Worm (Caenorhabditis elegans) whole organism, early embryonic: ENCODE measurements around the gene rml-1.

Experiments used
- B0310.2 ChIP-seq: sonication (generic microtip); optimal IDR thresholded peaks from 2 replicates; lab custom pipeline; 2016; ENCODE audit warnings: mild to moderate bottlenecking, missing genetic modification characterization, missing compliant biosample characterization
- F13C5.2 ChIP-seq: sonication (generic microtip); optimal IDR thresholded peaks from 2 replicates; lab custom pipeline; 2017; ENCODE audit warnings: mild to moderate bottlenecking, missing genetic modification characterization, inconsistent platforms, missing compliant biosample characterization
- aly-1 ChIP-seq: sonication (generic microtip); optimal IDR thresholded peaks from 2 replicates; lab custom pipeline; 2016; ENCODE audit warnings: missing genetic modification characterization, missing compliant biosample characterization
- ama-1 ChIP-seq: fragments of 150-350 bp; optimal IDR thresholded peaks from 2 replicates; lab custom pipeline; 2014
- ceh-13 ChIP-seq: fragments of 200-800 bp; sonication (Bioruptor generic); optimal IDR thresholded peaks from 2 replicates; lab custom pipeline; 2018; ENCODE audit warnings: mild to moderate bottlenecking, missing genetic modification characterization, missing compliant biosample characterization
- ceh-36 ChIP-seq: sonication (generic microtip); optimal IDR thresholded peaks from 2 replicates; lab custom pipeline; 2016; ENCODE audit warnings: missing genetic modification characterization, inconsistent platforms, missing compliant biosample characterization
- ets-7 ChIP-seq: sonication (generic microtip); optimal IDR thresholded peaks from 2 replicates; lab custom pipeline; 2016; ENCODE audit warnings: missing genotype, missing genetic modification characterization, missing compliant biosample characterization
- flt-1 ChIP-seq: fragments of 200-800 bp; sonication (Bioruptor generic); IDR thresholded peaks from 2 replicates; pipeline ENCODE4 v1.3.6; 2022; ENCODE audit warnings: missing genetic modification characterization, missing compliant biosample characterization
- hmbx-1 ChIP-seq: sonication (generic microtip); optimal IDR thresholded peaks from 2 replicates; lab custom pipeline; 2016; ENCODE audit warnings: mild to moderate bottlenecking, missing genetic modification characterization, missing compliant biosample characterization
- hmg-4 ChIP-seq: fragments of 200-800 bp; sonication (Bioruptor generic); optimal IDR thresholded peaks from 2 replicates; lab custom pipeline; 2018; ENCODE audit warnings: mild to moderate bottlenecking, missing genetic modification characterization, missing compliant biosample characterization
- hnd-1 ChIP-seq: sonication (generic microtip); optimal IDR thresholded peaks from 2 replicates; lab custom pipeline; 2016; ENCODE audit warnings: missing genetic modification characterization, missing compliant biosample characterization
- pes-1 ChIP-seq: fragments of 200-800 bp; sonication (Bioruptor generic); IDR thresholded peaks from 2 replicates; pipeline ENCODE4 v1.3.6; 2022; ENCODE audit warnings: missing genetic modification reagents, missing genetic modification characterization, missing compliant biosample characterization
- scrt-1 ChIP-seq: fragments of 200-800 bp; sonication (Bioruptor generic); IDR thresholded peaks from 2 replicates; pipeline ENCODE4 v1.3.6; 2022; ENCODE audit warnings: missing genetic modification characterization, missing compliant biosample characterization
- sea-1 ChIP-seq: fragments of 200-800 bp; sonication (Bioruptor generic); conservative IDR thresholded peaks from 2 replicates; pipeline ENCODE4 v1.3.6; 2022; ENCODE audit warnings: missing genetic modification characterization, missing compliant biosample characterization
- tbx-11 ChIP-seq: fragments of 200-800 bp; sonication (Bioruptor generic); IDR thresholded peaks from 2 replicates; pipeline ENCODE4 v1.3.6; 2022; ENCODE audit warnings: missing genetic modification characterization, missing compliant biosample characterization
- tbx-37 ChIP-seq: fragments of 200-800 bp; sonication (Bioruptor generic); conservative IDR thresholded peaks from 2 replicates; pipeline ENCODE4 v1.3.6; 2022; ENCODE audit warnings: missing genetic modification reagents, missing genetic modification characterization, missing compliant biosample characterization
- tra-4 ChIP-seq: sonication (generic microtip); optimal IDR thresholded peaks from 2 replicates; lab custom pipeline; 2017; ENCODE audit warnings: missing genetic modification characterization, missing compliant biosample characterization

Gene rml-1

DNA sequence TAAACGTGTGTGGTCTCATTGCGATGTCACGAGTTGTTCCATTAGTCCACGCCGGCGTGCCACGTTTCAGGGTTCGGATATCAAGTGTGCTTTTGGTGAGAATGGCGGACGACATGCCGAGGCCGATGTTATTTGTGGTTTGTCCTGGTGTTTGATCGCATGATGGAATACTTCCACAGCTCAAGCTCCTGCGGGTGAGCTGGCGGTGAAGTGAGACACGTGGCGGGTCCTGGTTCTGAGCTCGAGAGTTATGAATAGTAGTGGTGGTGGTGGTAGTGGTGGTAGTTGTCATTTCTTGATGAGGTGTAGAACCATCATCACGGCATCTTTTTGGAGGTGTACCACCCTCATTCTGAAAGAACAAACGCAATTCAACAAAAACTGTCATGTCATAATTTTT lies 2.1 kb upstream of the rml-1 start:
- TF ChIP-seq tbx-37 (GFP tag; lab: Robert Waterston, UW), result no peak
- TF ChIP-seq tra-4 (tag; lab: Kevin White, UChicago), result no peak

DNA sequence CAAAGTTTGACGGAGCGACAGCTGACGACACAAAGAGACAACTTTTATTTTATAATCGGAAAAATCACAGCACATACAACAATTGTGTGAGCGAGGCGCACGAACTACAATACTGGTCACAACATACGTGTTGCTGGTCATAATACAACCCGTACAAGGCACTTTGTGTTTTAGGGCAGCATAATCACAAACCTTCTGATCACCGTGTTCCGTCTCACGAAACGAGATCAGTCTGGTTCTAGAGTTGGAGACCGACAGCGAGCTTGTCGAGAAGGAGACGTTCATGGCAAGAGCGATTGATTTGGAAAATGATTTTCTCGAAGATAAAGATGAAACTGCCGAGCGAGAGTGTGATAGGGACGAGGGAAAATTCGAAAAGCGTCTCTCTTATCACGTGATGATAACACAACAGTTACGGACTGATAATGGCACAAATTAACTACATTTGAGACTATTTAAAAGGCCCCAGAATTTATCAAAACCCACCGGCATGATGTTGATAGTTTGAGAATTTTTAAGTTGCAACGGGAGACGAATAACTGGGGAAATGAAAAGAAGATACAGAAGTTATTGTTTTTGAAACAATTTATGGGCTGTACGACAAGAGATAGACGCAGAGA lies 1.1 kb downstream of the rml-1 start:
- no peak for TF ChIP-seq hnd-1

DNA sequence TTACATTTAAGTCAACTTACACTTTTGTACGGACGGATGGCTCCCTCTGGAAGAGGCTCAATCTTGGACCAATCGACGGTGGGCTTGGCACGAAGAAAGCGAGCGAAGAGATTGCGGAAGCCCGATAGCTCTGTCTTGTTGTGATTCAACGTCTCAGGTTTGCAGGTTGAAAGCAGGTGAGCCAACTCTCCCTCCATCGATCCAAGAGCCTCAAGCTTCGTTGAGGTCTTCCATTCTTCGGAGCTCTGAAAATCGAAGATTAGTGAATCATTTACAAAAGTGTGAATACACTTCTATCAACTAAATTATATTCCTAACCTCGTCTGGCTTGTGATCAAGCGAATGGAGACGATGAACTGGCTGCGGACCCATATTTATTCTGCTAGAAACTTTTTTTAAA lies 2.1 kb downstream of the rml-1 start:
- TF ChIP-seq ceh-13 (GFP tag; lab: Kevin White, UChicago) (no peak), ama-1 (lab: Kevin White, UChicago) (no peak), hmbx-1 (no peak), scrt-1 (GFP tag; lab: Robert Waterston, UW) (no peak), pes-1 (no peak), ceh-36 (tag; lab: Kevin White, UChicago) (no peak), tbx-11 (no peak), B0310.2 (tag; lab: Kevin White, UChicago) (no peak), tra-4 (tag; lab: Kevin White, UChicago) (no peak), sea-1 (GFP tag; lab: Robert Waterston, UW) (no peak), ets-7 (tag; lab: Kevin White, UChicago) (no peak), hmg-4 (GFP tag; lab: Kevin White, UChicago) (no peak), flt-1 (GFP tag; lab: Robert Waterston, UW) (no peak)

DNA sequence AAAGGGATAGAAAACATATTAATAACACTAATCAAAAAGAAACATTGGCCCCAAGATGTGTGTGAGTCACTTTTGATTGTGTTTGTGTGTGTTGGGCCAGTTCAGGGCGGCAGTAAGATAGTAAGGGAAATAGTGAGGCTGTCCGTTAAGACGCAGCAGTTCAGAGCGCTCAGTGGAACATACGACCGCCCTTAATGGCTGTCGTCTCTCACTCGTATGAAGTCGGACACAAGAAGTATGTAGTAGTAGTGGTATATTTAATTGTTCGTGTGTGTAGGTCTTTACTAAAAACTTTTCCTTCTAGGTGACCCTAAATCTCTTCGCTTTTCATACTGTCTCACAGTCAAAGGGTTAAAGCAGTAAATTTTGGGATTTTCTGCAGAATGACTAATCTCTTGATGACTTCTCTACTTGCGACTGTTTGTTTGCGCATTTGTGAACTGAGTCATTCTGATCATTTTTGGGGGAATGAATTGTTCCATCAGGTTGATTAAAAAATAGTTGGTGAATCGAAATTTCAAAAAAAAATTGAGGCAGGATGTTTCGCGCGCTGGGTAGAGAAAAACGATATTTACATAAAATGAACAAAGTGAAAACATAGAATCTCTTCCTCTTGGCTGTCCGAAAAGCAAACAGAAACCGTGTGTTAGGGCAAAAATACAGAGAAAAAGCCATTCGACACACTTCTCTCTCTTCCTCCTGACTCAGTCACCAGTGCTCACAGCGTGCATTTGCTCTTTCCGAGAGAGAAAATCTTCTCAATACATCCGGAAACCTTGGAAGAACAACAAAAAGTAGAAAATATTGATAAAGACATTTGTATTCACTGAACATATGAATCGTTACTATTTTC lies 4.4 kb downstream of the rml-1 start:
- no peak for TF ChIP-seq pes-1
- TF ChIP-seq F13C5.2 (tag; lab: Kevin White, UChicago), result no peak
- TF ChIP-seq aly-1, result no peak
- TF ChIP-seq hmbx-1, result no peak
- no peak for TF ChIP-seq ama-1 (lab: Kevin White, UChicago)
- TF ChIP-seq tbx-37 (GFP tag; lab: Robert Waterston, UW), result no peak
- TF ChIP-seq hmg-4 (GFP tag; lab: Kevin White, UChicago), result no peak
- no peak for TF ChIP-seq ceh-36 (tag; lab: Kevin White, UChicago)
- no peak for TF ChIP-seq ceh-13 (GFP tag; lab: Kevin White, UChicago)
- TF ChIP-seq B0310.2 (tag; lab: Kevin White, UChicago), result no peak
- TF ChIP-seq tra-4 (tag; lab: Kevin White, UChicago), result no peak
- no peak for TF ChIP-seq flt-1 (GFP tag; lab: Robert Waterston, UW)
- no peak for TF ChIP-seq ets-7 (tag; lab: Kevin White, UChicago)
- TF ChIP-seq tbx-11, result no peak
- TF ChIP-seq scrt-1 (GFP tag; lab: Robert Waterston, UW), result no peak

DNA sequence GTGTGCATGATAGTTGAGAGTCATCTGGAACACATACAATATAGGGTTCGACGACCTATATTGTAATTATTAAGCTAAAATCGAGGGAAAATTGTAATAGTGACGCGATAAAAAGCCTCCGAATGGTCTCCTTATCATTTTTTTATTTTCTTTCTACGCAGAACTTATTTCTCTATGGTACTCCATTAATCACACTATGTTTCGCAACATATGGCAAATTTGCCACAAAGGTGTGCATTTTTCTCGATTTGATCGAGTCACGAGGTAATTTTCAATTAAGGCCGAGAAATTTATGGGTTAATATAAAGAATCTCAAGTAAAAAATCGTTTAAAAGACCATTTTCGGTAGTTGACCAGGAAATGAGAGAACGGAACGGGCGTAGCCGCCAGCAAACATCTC lies 5.8 kb downstream of the rml-1 start, which contains the start of gene dbn-1:
Gene dbn-1, minus strand, starts transcription at position 24 of the 400 bp plus-strand sequence.
- no peak for TF ChIP-seq ceh-13 (GFP tag; lab: Kevin White, UChicago)
- no peak for TF ChIP-seq aly-1
- no peak for TF ChIP-seq hmg-4 (GFP tag; lab: Kevin White, UChicago)
- TF ChIP-seq F13C5.2 (tag; lab: Kevin White, UChicago), result no peak

DNA sequence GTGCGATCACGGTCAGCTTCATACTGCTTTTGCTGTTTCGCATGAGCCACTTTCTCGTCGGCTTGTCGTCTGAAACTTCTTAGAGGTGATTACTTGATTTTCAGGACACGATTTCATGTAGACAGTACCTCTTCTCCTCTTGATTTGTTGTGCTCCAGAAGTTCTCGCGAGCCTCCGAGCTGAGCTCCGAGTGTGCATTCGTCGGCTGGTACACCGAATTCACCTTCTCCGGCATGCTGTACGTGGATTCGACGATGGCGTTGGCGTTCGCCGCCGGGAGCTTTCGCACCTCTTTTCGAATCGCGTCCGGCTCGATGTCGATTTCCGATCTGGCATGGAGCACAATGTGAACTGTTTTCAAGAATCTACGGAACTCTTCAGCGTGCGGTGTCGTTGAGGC lies 6.9 kb downstream of the rml-1 start:
- no peak for TF ChIP-seq flt-1 (GFP tag; lab: Robert Waterston, UW)
- no peak for TF ChIP-seq aly-1
- TF ChIP-seq hmbx-1, result no peak
- no peak for TF ChIP-seq ceh-13 (GFP tag; lab: Kevin White, UChicago)
- no peak for TF ChIP-seq tbx-37 (GFP tag; lab: Robert Waterston, UW)
- TF ChIP-seq hmg-4 (GFP tag; lab: Kevin White, UChicago), result no peak
- no peak for TF ChIP-seq ets-7 (tag; lab: Kevin White, UChicago)
- no peak for TF ChIP-seq ceh-36 (tag; lab: Kevin White, UChicago)
- no peak for TF ChIP-seq B0310.2 (tag; lab: Kevin White, UChicago)
- no peak for TF ChIP-seq F13C5.2 (tag; lab: Kevin White, UChicago)
- no peak for TF ChIP-seq scrt-1 (GFP tag; lab: Robert Waterston, UW)
- TF ChIP-seq hnd-1, result no peak

DNA sequence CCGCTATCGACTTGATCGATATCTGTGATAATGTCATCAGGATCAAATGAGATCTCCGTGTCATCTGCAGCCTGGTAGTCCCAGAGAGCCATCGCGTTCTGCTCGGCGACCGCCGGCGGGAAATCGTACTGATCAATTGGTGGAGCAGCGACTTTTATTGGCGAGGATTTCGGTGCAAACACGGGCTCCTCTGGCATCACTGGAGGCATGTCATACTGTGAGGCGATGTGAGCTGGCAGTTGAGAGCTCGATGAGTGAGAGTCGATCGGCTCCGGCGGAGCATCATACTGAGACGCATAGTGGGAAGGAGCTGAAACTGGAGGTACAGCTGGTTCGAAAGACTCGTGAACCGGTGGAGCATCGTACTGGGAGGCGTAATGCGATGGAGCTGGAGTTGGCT lies 8.2 kb downstream of the rml-1 start:
- TF ChIP-seq tbx-37 (GFP tag; lab: Robert Waterston, UW) (no peak), aly-1 (no peak), ceh-36 (tag; lab: Kevin White, UChicago) (no peak), ceh-13 (GFP tag; lab: Kevin White, UChicago) (no peak), B0310.2 (tag; lab: Kevin White, UChicago) (no peak), tra-4 (tag; lab: Kevin White, UChicago) (no peak), flt-1 (GFP tag; lab: Robert Waterston, UW) (no peak), hnd-1 (no peak), sea-1 (GFP tag; lab: Robert Waterston, UW) (no peak)

DNA sequence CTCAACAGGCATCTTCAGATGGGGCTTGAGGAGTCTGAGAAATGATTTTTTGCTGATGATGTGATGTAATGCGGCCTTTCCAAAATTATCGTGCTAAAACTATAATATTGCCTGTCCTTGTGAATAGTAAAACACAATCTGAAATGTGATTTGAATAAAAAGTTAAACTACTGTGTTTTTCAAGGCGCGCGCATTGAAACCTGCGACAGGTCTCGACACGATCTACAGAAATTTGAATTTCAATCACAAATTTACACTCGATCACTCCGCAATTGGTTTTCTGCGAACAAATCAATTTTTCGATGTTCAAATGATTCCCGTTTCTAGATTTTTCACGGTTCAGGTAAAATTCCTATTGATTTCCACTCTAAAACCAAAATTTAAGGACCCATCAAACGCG lies 12.2 kb downstream of the rml-1 start, which contains the start of gene toca-2:
Gene toca-2, plus strand, starts transcription at position 208 of the 400 bp plus-strand sequence.
- TF ChIP-seq tbx-11 (no peak), tbx-37 (GFP tag; lab: Robert Waterston, UW) (no peak), aly-1 (no peak), hmbx-1 (no peak), ceh-36 (tag; lab: Kevin White, UChicago) (no peak), hmg-4 (GFP tag; lab: Kevin White, UChicago) (no peak), pes-1 (no peak), sea-1 (GFP tag; lab: Robert Waterston, UW) (no peak), F13C5.2 (tag; lab: Kevin White, UChicago) (no peak), scrt-1 (GFP tag; lab: Robert Waterston, UW) (no peak), ama-1 (lab: Kevin White, UChicago) (no peak), B0310.2 (tag; lab: Kevin White, UChicago) (no peak)
